Worm (Caenorhabditis elegans) whole organism, midembryonic: ENCODE data around the gene T20G5.13.

Experiments
- T22C8.4 ChIP-seq: fragments of 200-800 bp; sonication (Bioruptor generic); IDR thresholded peaks from 2 replicates; pipeline ENCODE4 v1.3.6; 2022; ENCODE audit warnings: missing genetic modification characterization, missing compliant biosample characterization
- flt-1 ChIP-seq: fragments of 200-800 bp; sonication (Bioruptor generic); IDR thresholded peaks from 2 replicates; pipeline ENCODE4 v1.3.6; 2022; ENCODE audit warnings: missing genetic modification characterization, missing compliant biosample characterization
- klf-2 ChIP-seq: fragments of 200-800 bp; sonication (Bioruptor generic); conservative IDR thresholded peaks from 2 replicates; pipeline ENCODE4 v1.3.6; 2022; ENCODE audit warnings: missing genetic modification reagents, missing genetic modification characterization, missing compliant biosample characterization
- med-1 ChIP-seq: sonication (generic microtip); optimal IDR thresholded peaks from 2 replicates; lab custom pipeline; 2017; ENCODE audit warnings: missing genetic modification characterization, mild to moderate bottlenecking, missing compliant biosample characterization, antibody characterized with exemption, missing genetic modification reagents; ENCODE audit not compliant: insufficient read depth
- ref-1 ChIP-seq: fragments of 200-800 bp; sonication (Bioruptor generic); conservative IDR thresholded peaks from 2 replicates; pipeline ENCODE4 v1.3.6; 2022; ENCODE audit warnings: missing genetic modification reagents, missing genetic modification characterization, missing compliant biosample characterization
- tab-1 ChIP-seq: fragments of 200-800 bp; sonication (Bioruptor generic); IDR thresholded peaks from 2 replicates; pipeline ENCODE4 v1.3.6; 2022; ENCODE audit warnings: missing genetic modification characterization, missing compliant biosample characterization
- ztf-23 ChIP-seq: fragments of 200-800 bp; sonication (Bioruptor generic); IDR thresholded peaks from 2 replicates; pipeline ENCODE4 v1.3.6; 2022; ENCODE audit warnings: missing genetic modification reagents, missing genetic modification characterization, missing compliant biosample characterization
- ztf-29 ChIP-seq: fragments of 200-800 bp; sonication (Bioruptor generic); IDR thresholded peaks from 2 replicates; pipeline ENCODE4 v1.3.6; 2022; ENCODE audit warnings: missing genetic modification reagents, missing genetic modification characterization, missing compliant biosample characterization

DNA sequence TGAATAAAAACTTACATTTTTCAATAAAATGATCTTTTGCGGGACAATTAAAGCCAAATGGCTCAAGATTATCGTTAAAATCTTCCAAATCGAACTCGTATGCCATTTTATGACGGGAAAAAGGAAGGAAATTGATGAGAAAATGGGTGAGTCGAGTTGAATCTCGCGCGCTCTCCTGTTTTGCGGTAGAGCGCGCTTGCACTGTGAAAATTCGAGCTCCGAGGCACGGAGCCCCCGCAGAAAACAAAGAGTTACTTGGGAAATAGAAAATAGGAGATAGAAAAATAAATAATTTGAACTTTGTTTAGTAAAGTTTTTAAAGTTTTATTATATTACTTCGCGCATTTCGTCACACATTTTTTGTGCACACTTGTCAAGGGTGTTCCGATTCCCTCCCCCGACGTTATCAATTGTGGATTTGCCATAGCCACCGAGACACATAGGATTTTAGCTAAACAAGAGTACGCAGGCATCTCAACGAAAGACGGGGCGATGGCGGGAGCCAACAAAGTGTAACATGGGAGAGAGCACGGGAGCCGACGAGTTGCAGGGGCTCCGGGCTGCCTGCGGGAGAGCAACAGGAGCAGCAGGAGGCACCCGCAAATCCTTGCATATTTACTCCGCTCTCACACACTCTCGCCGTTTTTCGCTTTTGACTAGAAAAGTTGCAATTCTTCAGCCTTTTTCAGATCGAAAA lies 47.5 kb upstream of the T20G5.13 start, which contains the start of the genes div-1 and cor-1:
- TF ChIP-seq ztf-23 (no peak), T22C8.4 (GFP tag; lab: Robert Waterston, UW) (no peak), flt-1 (no peak), klf-2 (GFP tag; lab: Robert Waterston, UW) (no peak), med-1 (GFP tag; lab: Kevin White, UChicago) (no peak), ztf-29 (GFP tag; lab: Robert Waterston, UW) (no peak), ref-1 (GFP tag; lab: Robert Waterston, UW) (0 out of 2 replicates have a peak, but pooled peaks have one; percentile 8), tab-1 (GFP tag; lab: Robert Waterston, UW) (no peak)
